Worm (Caenorhabditis elegans): Measurements from ENCODE around the gene nduv-2.

ce11 chrV:13625517-13626097 is at the start of gene nduv-2, which contains the start of gene F53F4.12:
- no peak for TF ChIP-seq mep-1 (tag; optimal IDR thresholded peaks at IDR 0.05)
- TF ChIP-seq ceh-62 (tag; optimal IDR thresholded peaks at IDR 0.05): no peak
- no peak for TF ChIP-seq ama-1 (optimal IDR thresholded peaks at IDR 0.05)
- no peak for TF ChIP-seq unc-62 (GFP tag; optimal IDR thresholded peaks at IDR 0.05 in 1 of 2)
- TF ChIP-seq unc-62 (tag; optimal IDR thresholded peaks at IDR 0.05): no peak

All from whole organism, L4 larva.